Worm (Caenorhabditis elegans): Measurements from ENCODE around the gene str-69.
"Not testable (repeated sequence)": the region's sequence is repeated elsewhere in the genome, so short reads cannot be mapped to it uniquely, and the experiment has no call there.

Gene str-69

DNA sequence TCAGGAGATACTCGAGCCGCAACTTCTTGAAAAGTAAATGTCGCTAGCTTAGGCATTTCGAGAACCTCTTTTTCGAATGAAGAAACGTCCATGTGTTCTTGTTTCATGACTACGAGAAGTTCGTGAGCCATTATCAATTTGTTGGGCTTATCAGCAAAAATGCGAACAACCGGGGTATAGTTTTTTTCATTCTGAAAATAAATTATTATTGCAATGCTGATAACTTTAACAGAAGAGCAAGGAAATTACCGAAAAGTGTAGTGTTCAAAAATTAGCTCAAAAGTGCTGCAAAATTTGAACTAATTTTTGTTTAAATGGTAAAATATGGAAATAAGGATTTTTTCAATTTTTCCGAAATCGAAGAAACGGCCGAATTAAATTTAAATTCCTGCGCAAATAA lies 6.5 kb upstream of the str-69 start:
- TF ChIP-seq ztf-23 (GFP tag; IDR thresholded peaks at IDR 0.05): no peak
- TF ChIP-seq cog-1 (tag; optimal IDR thresholded peaks at IDR 0.05): no peak
- no peak for TF ChIP-seq T22C8.4 (GFP tag; IDR thresholded peaks at IDR 0.05)
- no peak for TF ChIP-seq ref-1 (GFP tag; conservative IDR thresholded peaks at IDR 0.05)
- TF ChIP-seq med-1 (GFP tag; optimal IDR thresholded peaks at IDR 0.05; ENCODE audit: insufficient read depth): no peak
- no peak for TF ChIP-seq ztf-29 (GFP tag; IDR thresholded peaks at IDR 0.05)
- no peak for TF ChIP-seq tab-1 (GFP tag; IDR thresholded peaks at IDR 0.05)
- no peak for TF ChIP-seq flt-1 (GFP tag; IDR thresholded peaks at IDR 0.05)
- no peak for TF ChIP-seq klf-2 (GFP tag; conservative IDR thresholded peaks at IDR 0.05)

DNA sequence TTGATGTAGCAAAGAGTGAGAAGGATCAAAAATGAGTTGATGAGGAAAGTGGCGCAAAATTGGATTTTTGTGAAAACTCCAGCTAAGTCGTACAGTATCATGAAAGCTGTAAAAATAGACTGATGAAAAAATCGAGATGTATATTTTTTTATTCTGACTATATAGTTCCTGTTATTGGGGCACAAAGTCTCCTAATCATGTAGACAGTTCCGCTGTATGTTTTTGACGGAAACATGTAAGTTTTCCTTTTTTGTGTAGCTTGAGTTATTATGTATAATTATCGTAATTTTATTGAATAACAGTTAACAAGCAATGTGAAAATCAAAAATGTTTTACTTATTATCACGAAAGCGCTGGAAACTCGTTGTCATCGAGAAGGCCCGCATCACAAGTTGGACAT lies 1.7 kb upstream of the str-69 start, which contains the start of gene str-68:
str-68 (minus strand) TSS at position 101 of the 400 bp plus-strand sequence.
- TF ChIP-seq ztf-29 (GFP tag; IDR thresholded peaks at IDR 0.05): no peak

DNA sequence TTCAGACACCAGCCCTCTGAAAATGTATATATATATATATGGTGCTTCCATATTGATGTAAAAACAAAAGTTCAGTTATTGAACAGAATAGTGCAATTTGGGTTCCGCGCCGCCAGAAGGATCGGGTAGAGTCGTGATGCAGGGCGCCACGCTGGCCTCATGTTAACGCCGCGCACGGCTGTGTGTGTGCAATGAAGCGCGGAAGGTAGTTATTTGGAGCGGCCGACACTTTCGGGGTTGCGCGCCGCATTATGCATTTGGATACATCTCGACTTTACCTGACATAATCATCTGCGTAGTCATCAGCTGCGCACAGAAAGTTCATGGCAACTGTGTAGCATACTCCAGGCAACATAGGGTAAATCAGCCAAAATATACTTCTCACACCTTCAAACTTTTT lies 1.1 kb upstream of the str-69 start:
- no peak for TF ChIP-seq ztf-23 (GFP tag; IDR thresholded peaks at IDR 0.05)
- no peak for TF ChIP-seq tab-1 (GFP tag; IDR thresholded peaks at IDR 0.05)
- no peak for TF ChIP-seq klf-2 (GFP tag; conservative IDR thresholded peaks at IDR 0.05)
- no peak for TF ChIP-seq ztf-29 (GFP tag; IDR thresholded peaks at IDR 0.05)
- no peak for TF ChIP-seq T22C8.4 (GFP tag; IDR thresholded peaks at IDR 0.05)
- TF ChIP-seq med-1 (GFP tag; optimal IDR thresholded peaks at IDR 0.05; ENCODE audit: insufficient read depth): no peak
- TF ChIP-seq ref-1 (GFP tag; conservative IDR thresholded peaks at IDR 0.05): no peak
- TF ChIP-seq flt-1 (GFP tag; IDR thresholded peaks at IDR 0.05): no peak
- no peak for TF ChIP-seq cog-1 (tag; optimal IDR thresholded peaks at IDR 0.05)

DNA sequence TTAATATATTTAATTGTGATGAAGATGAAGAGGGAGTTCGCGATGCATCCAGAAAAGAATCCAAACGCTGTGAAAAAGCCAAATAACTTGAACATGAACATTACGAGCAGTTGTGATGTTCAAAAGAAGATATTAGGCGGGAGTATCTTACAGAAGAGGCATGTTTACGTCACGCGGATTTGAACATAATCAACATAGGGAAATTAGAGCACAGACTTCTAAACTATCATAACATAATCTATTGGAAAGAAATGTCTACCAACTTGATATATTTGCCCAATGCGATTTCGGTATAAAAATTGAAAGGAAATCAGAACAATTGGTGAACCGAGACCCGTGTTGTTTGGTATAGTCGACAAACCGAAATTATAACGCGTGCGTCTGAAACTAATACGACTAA lies 1.6 kb downstream of the str-69 start, which contains the start of gene str-66:
str-66 (minus strand) TSS at position 101 of the 400 bp plus-strand sequence.
- TF ChIP-seq med-1 (GFP tag; optimal IDR thresholded peaks at IDR 0.05; ENCODE audit: insufficient read depth): no peak
- TF ChIP-seq T22C8.4 (GFP tag; IDR thresholded peaks at IDR 0.05): no peak
- no peak for TF ChIP-seq ztf-29 (GFP tag; IDR thresholded peaks at IDR 0.05)
- TF ChIP-seq flt-1 (GFP tag; IDR thresholded peaks at IDR 0.05): no peak
- no peak for TF ChIP-seq klf-2 (GFP tag; conservative IDR thresholded peaks at IDR 0.05)
- no peak for TF ChIP-seq cog-1 (tag; optimal IDR thresholded peaks at IDR 0.05)
- no peak for TF ChIP-seq ztf-23 (GFP tag; IDR thresholded peaks at IDR 0.05)
- no peak for TF ChIP-seq ref-1 (GFP tag; conservative IDR thresholded peaks at IDR 0.05)
- TF ChIP-seq tab-1 (GFP tag; IDR thresholded peaks at IDR 0.05): no peak

- not testable (repeated sequence) for TF ChIP-seq klf-2 (GFP tag; conservative IDR thresholded peaks at IDR 0.05); tab-1 (GFP tag; IDR thresholded peaks at IDR 0.05); ref-1 (GFP tag; conservative IDR thresholded peaks at IDR 0.05)
These were observed 3.7 kb downstream of the str-69 start, which contains the start of gene Y73C8C.4 for ce11 chrV:3102049-3102448. Y73C8C.4 (minus strand) TSS chrV:3102149.

- no peak for TF ChIP-seq ztf-23 (GFP tag; IDR thresholded peaks at IDR 0.05)
- no peak for TF ChIP-seq klf-2 (GFP tag; conservative IDR thresholded peaks at IDR 0.05)
- no peak for TF ChIP-seq T22C8.4 (GFP tag; IDR thresholded peaks at IDR 0.05)
- no peak for TF ChIP-seq flt-1 (GFP tag; IDR thresholded peaks at IDR 0.05)
- TF ChIP-seq ref-1 (GFP tag; conservative IDR thresholded peaks at IDR 0.05): no peak
- no peak for TF ChIP-seq med-1 (GFP tag; optimal IDR thresholded peaks at IDR 0.05; ENCODE audit: insufficient read depth)
- no peak for TF ChIP-seq tab-1 (GFP tag; IDR thresholded peaks at IDR 0.05)
- TF ChIP-seq ztf-29 (GFP tag; IDR thresholded peaks at IDR 0.05): no peak
- no peak for TF ChIP-seq cog-1 (tag; optimal IDR thresholded peaks at IDR 0.05)
These were observed 5.2 kb downstream of the str-69 start for ce11 chrV:3100527-3100926.

- TF ChIP-seq T22C8.4 (GFP tag; IDR thresholded peaks at IDR 0.05) (no peak), ref-1 (GFP tag; conservative IDR thresholded peaks at IDR 0.05) (no peak), ztf-23 (GFP tag; IDR thresholded peaks at IDR 0.05) (no peak), cog-1 (tag; optimal IDR thresholded peaks at IDR 0.05) (no peak), med-1 (GFP tag; optimal IDR thresholded peaks at IDR 0.05; ENCODE audit: insufficient read depth) (no peak), ztf-29 (GFP tag; IDR thresholded peaks at IDR 0.05) (no peak), flt-1 (GFP tag; IDR thresholded peaks at IDR 0.05) (no peak), tab-1 (GFP tag; IDR thresholded peaks at IDR 0.05) (no peak), klf-2 (GFP tag; conservative IDR thresholded peaks at IDR 0.05) (no peak)
These were observed 11.4 kb downstream of the str-69 start, which contains the start of gene cyp-33C9 for ce11 chrV:3094351-3094750. cyp-33C9 (minus strand) TSS chrV:3094561.

DNA sequence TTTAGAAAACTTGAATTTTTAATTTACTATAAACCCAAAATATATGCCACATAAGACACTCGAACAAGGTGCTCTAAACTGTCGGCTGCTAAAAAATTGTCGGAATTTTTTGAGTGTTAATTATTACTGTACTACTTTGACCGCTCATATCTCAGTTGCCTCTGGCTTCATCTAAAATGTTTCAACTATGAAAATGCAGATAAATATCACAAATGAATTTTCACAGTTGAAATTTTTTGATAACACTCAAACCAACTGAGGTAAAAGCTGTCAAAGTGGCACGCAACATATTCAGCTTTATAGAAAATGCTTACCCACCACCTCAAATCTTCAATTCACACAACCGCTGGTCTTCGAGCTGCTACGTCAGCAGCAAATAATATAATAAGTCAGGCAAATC lies 16.9 kb downstream of the str-69 start, which contains the start of gene acs-21:
acs-21 (plus strand) TSS at position 301 of the 400 bp plus-strand sequence.
- no peak for TF ChIP-seq ref-1 (GFP tag; conservative IDR thresholded peaks at IDR 0.05)
- TF ChIP-seq tab-1 (GFP tag; IDR thresholded peaks at IDR 0.05): no peak
- no peak for TF ChIP-seq cog-1 (tag; optimal IDR thresholded peaks at IDR 0.05)
- no peak for TF ChIP-seq klf-2 (GFP tag; conservative IDR thresholded peaks at IDR 0.05)
- no peak for TF ChIP-seq ztf-29 (GFP tag; IDR thresholded peaks at IDR 0.05)
- no peak for TF ChIP-seq med-1 (GFP tag; optimal IDR thresholded peaks at IDR 0.05; ENCODE audit: insufficient read depth)
- no peak for TF ChIP-seq flt-1 (GFP tag; IDR thresholded peaks at IDR 0.05)
- TF ChIP-seq T22C8.4 (GFP tag; IDR thresholded peaks at IDR 0.05): no peak
- TF ChIP-seq ztf-23 (GFP tag; IDR thresholded peaks at IDR 0.05): no peak

DNA sequence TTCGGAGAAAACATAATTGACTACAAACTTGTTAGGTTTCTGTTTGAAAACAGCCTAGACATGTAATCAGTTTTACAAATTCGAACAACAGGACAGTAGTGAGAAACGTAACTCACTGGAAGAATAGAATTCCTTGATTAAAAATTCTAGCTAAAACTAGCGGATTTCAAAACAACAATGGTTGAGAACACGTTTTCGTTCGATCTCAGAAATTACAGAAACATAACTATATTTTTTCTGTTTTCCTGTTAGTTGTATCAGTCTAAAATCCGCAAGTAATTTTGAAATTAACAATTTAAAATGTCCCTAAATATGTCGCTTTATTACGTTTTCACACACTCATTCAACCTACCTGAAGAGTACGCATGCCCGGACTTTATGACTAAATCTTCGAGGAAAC lies 19.4 kb downstream of the str-69 start, which contains the start of gene srt-8:
srt-8 (plus strand) TSS at position 301 of the 400 bp plus-strand sequence.
- TF ChIP-seq T22C8.4 (GFP tag; IDR thresholded peaks at IDR 0.05): no peak
- no peak for TF ChIP-seq ref-1 (GFP tag; conservative IDR thresholded peaks at IDR 0.05)
- no peak for TF ChIP-seq ztf-29 (GFP tag; IDR thresholded peaks at IDR 0.05)

ce11 chrV:3081471-3081870 lies 24.2 kb downstream of the str-69 start, which contains the start of gene srt-7:
srt-7 (plus strand) TSS chrV:3081771.
- TF ChIP-seq flt-1 (GFP tag; IDR thresholded peaks at IDR 0.05) (no peak), T22C8.4 (GFP tag; IDR thresholded peaks at IDR 0.05) (no peak), med-1 (GFP tag; optimal IDR thresholded peaks at IDR 0.05; ENCODE audit: insufficient read depth) (no peak), ztf-23 (GFP tag; IDR thresholded peaks at IDR 0.05) (no peak), tab-1 (GFP tag; IDR thresholded peaks at IDR 0.05) (no peak), ref-1 (GFP tag; conservative IDR thresholded peaks at IDR 0.05) (no peak), klf-2 (GFP tag; conservative IDR thresholded peaks at IDR 0.05) (no peak), ztf-29 (GFP tag; IDR thresholded peaks at IDR 0.05) (no peak), cog-1 (tag; optimal IDR thresholded peaks at IDR 0.05) (no peak)

All from whole organism, midembryonic.